Fruit fly (Drosophila melanogaster): ENCODE measurements around the gene CG43155.

Gene CG43155

dm6 chrX:11451027-11451572 is 8.5 kb upstream of the CG43155 start (continued):
- TF ChIP-seq HLH4C (GFP tag; IDR thresholded peaks at IDR 0.05; ENCODE audit: partially characterized antibody) (no peak), Ets65A (GFP tag) (peak; percentile 90), CG13894 (tag; optimal IDR thresholded peaks at IDR 0.05) (peak; percentile 12), gcm (GFP tag; optimal IDR thresholded peaks at IDR 0.05) (no peak), CG17361 (GFP tag; IDR thresholded peaks at IDR 0.05) (no peak), CG8359 (GFP tag; optimal IDR thresholded peaks at IDR 0.05; ENCODE audit: borderline replicate concordance) (no peak), her (GFP tag; optimal IDR thresholded peaks at IDR 0.05) (peak; percentile 40), CG14667 (GFP tag; IDR thresholded peaks at IDR 0.05) (peak; percentile 55), CG4617 (GFP tag; optimal IDR thresholded peaks at IDR 0.05; ENCODE audit: borderline replicate concordance) (no peak), ci (GFP tag; IDR thresholded peaks at IDR 0.05) (peak; percentile 66), Usf (GFP tag; optimal IDR thresholded peaks at IDR 0.05) (no peak), CG18476 (GFP tag; optimal IDR thresholded peaks at IDR 0.05) (no peak), CG10654 (GFP tag; optimal IDR thresholded peaks at IDR 0.05) (no peak), CG1024 (GFP tag; IDR thresholded peaks at IDR 0.05) (no peak), CG12299 (tag; optimal IDR thresholded peaks at IDR 0.05) (no peak), CG3281 (GFP tag; optimal IDR thresholded peaks at IDR 0.05) (peak; percentile 33), pita (GFP tag; optimal IDR thresholded peaks at IDR 0.05) (no peak), Med (GFP tag) (peak; percentile 87), ac (GFP tag; optimal IDR thresholded peaks at IDR 0.05) (no peak), fru (optimal IDR thresholded peaks at IDR 0.05) (no peak), gfzf (GFP tag; optimal IDR thresholded peaks at IDR 0.05) (no peak), Mes4 (GFP tag; optimal IDR thresholded peaks at IDR 0.05) (no peak), CG12391 (tag; optimal IDR thresholded peaks at IDR 0.05) (peak; percentile 6), nmo (GFP tag; optimal IDR thresholded peaks at IDR 0.05) (peak; percentile 20), CG1603 (tag; optimal IDR thresholded peaks at IDR 0.05) (peak; percentile 64), CG7556 (GFP tag; optimal IDR thresholded peaks at IDR 0.05) (no peak), rib (GFP tag; IDR thresholded peaks at IDR 0.05) (peak; percentile 20; the same call in 1 of the 2 replicates), aop (GFP tag; IDR thresholded peaks at IDR 0.05) (no peak), CG12155 (GFP tag; optimal IDR thresholded peaks at IDR 0.05) (no peak), BEAF-32 (GFP tag; optimal IDR thresholded peaks at IDR 0.05) (no peak), CG17186 (GFP tag; optimal IDR thresholded peaks at IDR 0.05) (no peak), hkb (optimal IDR thresholded peaks at IDR 0.05) (no peak), hkb (GFP tag; IDR thresholded peaks at IDR 0.05) (peak; percentile 54), Oaz (GFP tag; IDR thresholded peaks at IDR 0.05) (0 out of 2 replicates have a peak, but pooled peaks have one; percentile 42), Xbp1 (GFP tag; optimal IDR thresholded peaks at IDR 0.05) (peak; percentile 60), CG14050 (GFP tag; IDR thresholded peaks at IDR 0.05) (peak; percentile 42; the same call in 2 of the 3 replicates), CG11504 (tag; optimal IDR thresholded peaks at IDR 0.05) (peak; percentile 57), CrebB (tag; optimal IDR thresholded peaks at IDR 0.05) (peak; percentile 35), ems (GFP tag; optimal IDR thresholded peaks at IDR 0.05) (no peak), pb (GFP tag; optimal IDR thresholded peaks at IDR 0.05) (no peak), kay (GFP tag; optimal IDR thresholded peaks at IDR 0.05) (peak; percentile 7), CG2678 (tag; optimal IDR thresholded peaks at IDR 0.05) (peak; percentile 58), ap (GFP tag; IDR thresholded peaks at IDR 0.05) (peak; percentile 37; the same call in 1 of the 2 replicates), CG16813 (GFP tag; IDR thresholded peaks at IDR 0.05; ENCODE audit: partially characterized antibody) (no peak), Bteb2 (GFP tag; optimal IDR thresholded peaks at IDR 0.05) (peak; percentile 3), mirr (GFP tag; optimal IDR thresholded peaks at IDR 0.05) (peak; percentile 17), cwo (GFP tag; optimal IDR thresholded peaks at IDR 0.05) (peak; percentile 19), H2.0 (GFP tag; IDR thresholded peaks at IDR 0.05) (peak; percentile 76), phol (tag; optimal IDR thresholded peaks at IDR 0.05) (peak; percentile 25), CG11696 (GFP tag; IDR thresholded peaks at IDR 0.05) (no peak), ssp (GFP tag; IDR thresholded peaks at IDR 0.05) (no peak)
